Worm (Caenorhabditis elegans): ENCODE measurements around the gene mrpl-35.

DNA sequence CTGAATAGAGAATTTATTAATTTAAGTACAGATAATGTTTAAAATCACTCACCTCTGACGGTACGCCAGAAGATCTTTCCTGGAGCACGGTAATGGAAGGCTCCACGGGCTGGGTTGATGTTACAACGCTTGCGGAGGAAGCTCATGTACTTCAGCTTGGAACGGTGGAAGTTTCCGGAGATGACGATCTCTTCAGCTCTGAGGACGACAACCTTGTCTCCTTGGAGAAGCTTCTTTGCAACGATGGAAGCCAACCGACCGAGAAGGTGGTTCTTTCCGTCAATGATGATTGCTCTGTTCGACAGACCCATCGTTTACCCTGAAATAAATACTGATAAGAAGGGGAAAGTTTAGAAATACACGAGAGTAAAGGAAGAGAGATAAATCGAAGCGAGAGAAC, 6.8 kb upstream of the mrpl-35 start, which contains the start of gene rpl-16:
- TF ChIP-seq ceh-82 (tag; optimal IDR thresholded peaks at IDR 0.05) (no peak), Y48G9A.11 (GFP tag; IDR thresholded peaks at IDR 0.05) (no peak), egl-27 (tag; optimal IDR thresholded peaks at IDR 0.05) (no peak), hmg-1.1 (GFP tag; IDR thresholded peaks at IDR 0.05) (no peak), lir-3 (tag; optimal IDR thresholded peaks at IDR 0.05) (no peak), dmd-9 (GFP tag; IDR thresholded peaks at IDR 0.05) (no peak), ceh-44 (GFP tag; IDR thresholded peaks at IDR 0.05) (no peak), nhr-42 (GFP tag; IDR thresholded peaks at IDR 0.05) (no peak), mdl-1 (tag; optimal IDR thresholded peaks at IDR 0.05) (no peak), snpc-4 (tag; optimal IDR thresholded peaks at IDR 0.05) (no peak), ces-1 (GFP tag; optimal IDR thresholded peaks at IDR 0.05) (no peak)
